Worm (Caenorhabditis elegans) whole organism, midembryonic: ENCODE data around the gene srg-2.

Experiments
- cog-1 ChIP-seq: sonication (generic microtip); optimal IDR thresholded peaks from 2 replicates; lab custom pipeline; 2016; ENCODE audit warnings: missing genetic modification characterization, missing compliant biosample characterization
- flt-1 ChIP-seq: fragments of 200-800 bp; sonication (Bioruptor generic); IDR thresholded peaks from 2 replicates; pipeline ENCODE4 v1.3.6; 2022; ENCODE audit warnings: missing genetic modification characterization, missing compliant biosample characterization
- klf-2 ChIP-seq: fragments of 200-800 bp; sonication (Bioruptor generic); conservative IDR thresholded peaks from 2 replicates; pipeline ENCODE4 v1.3.6; 2022; ENCODE audit warnings: missing genetic modification reagents, missing genetic modification characterization, missing compliant biosample characterization
- ref-1 ChIP-seq: fragments of 200-800 bp; sonication (Bioruptor generic); conservative IDR thresholded peaks from 2 replicates; pipeline ENCODE4 v1.3.6; 2022; ENCODE audit warnings: missing genetic modification reagents, missing genetic modification characterization, missing compliant biosample characterization
- tab-1 ChIP-seq: fragments of 200-800 bp; sonication (Bioruptor generic); IDR thresholded peaks from 2 replicates; pipeline ENCODE4 v1.3.6; 2022; ENCODE audit warnings: missing genetic modification characterization, missing compliant biosample characterization

DNA sequence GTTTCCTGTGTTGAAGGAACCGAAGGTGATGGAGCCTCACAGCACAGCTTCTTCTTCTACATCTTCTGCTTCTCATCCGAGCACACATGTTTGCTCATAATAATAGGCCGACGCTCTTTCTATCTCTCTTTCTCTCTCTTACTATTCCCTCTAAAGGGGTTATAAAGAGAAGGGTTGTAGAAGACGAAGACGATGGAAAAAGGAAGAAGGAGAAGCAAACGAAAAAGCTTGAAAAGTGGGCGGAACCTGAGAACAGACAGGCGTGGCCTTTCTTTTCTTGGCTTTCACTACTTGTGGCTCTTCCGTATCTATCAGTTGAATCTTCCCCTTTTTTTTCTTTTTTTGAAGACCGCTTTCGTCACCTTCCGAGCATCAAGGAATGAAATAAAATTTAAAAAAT is 47.8 kb upstream of the srg-2 start:
- TF ChIP-seq cog-1 (tag; lab: Kevin White, UChicago) (no peak), ref-1 (GFP tag; lab: Robert Waterston, UW) (no peak), tab-1 (GFP tag; lab: Robert Waterston, UW) (no peak), klf-2 (no peak), flt-1 (no peak)
